Worm (Caenorhabditis elegans) whole organism, mixed stage, embryonic: Measurements from ENCODE around the gene lgc-32.

Experiments
- M03D4.4 ChIP-seq: sonication (generic microtip); optimal IDR thresholded peaks from 2 replicates; lab custom pipeline; 2017; ENCODE audit warnings: mild to moderate bottlenecking, missing genetic modification characterization, missing compliant biosample characterization
- bed-3 ChIP-seq: fragments of 200-800 bp; sonication (Bioruptor generic); optimal IDR thresholded peaks from 3 replicates; lab custom pipeline; 2018; ENCODE audit warnings: mild to moderate bottlenecking, missing genetic modification characterization, moderate library complexity, missing compliant biosample characterization
- blmp-1 ChIP-seq: fragments of 150-350 bp; optimal IDR thresholded peaks from 2 replicates; lab custom pipeline; 2014; ENCODE audit warnings: missing biosample characterization, missing genetic modification characterization
- ceh-39 ChIP-seq: fragments of 150-350 bp; optimal IDR thresholded peaks from 2 replicates; lab custom pipeline; 2014; ENCODE audit warnings: missing biosample characterization, missing genetic modification characterization
- ceh-43 ChIP-seq: fragments of 200-800 bp; sonication (Bioruptor generic); optimal IDR thresholded peaks from 2 replicates; lab custom pipeline; 2018; ENCODE audit warnings: mild to moderate bottlenecking, missing genetic modification characterization, moderate library complexity, missing compliant biosample characterization
- ceh-83 ChIP-seq: fragments of 200-800 bp; sonication (Bioruptor generic); optimal IDR thresholded peaks from 2 replicates; lab custom pipeline; 2018; ENCODE audit warnings: mild to moderate bottlenecking, missing genetic modification characterization, missing compliant biosample characterization
- ces-1 ChIP-seq: fragments of 150-350 bp; optimal IDR thresholded peaks from 2 replicates; lab custom pipeline; 2014; ENCODE audit warnings: missing biosample characterization, missing genetic modification reagents, missing genetic modification characterization
- cnd-1 ChIP-seq: fragments of 200-800 bp; sonication (Bioruptor generic); optimal IDR thresholded peaks from 2 replicates; lab custom pipeline; 2018; ENCODE audit warnings: mild to moderate bottlenecking, missing genetic modification characterization, missing compliant biosample characterization
- drap-1 ChIP-seq: fragments of 200-800 bp; sonication (Bioruptor generic); optimal IDR thresholded peaks from 3 replicates; lab custom pipeline; 2018; ENCODE audit warnings: mild to moderate bottlenecking, missing genetic modification characterization, missing compliant biosample characterization
- elt-1 ChIP-seq: sonication (generic microtip); optimal IDR thresholded peaks from 2 replicates; lab custom pipeline; 2017; ENCODE audit warnings: missing genetic modification characterization, mild to moderate bottlenecking, missing compliant biosample characterization, antibody characterized with exemption, moderate library complexity, borderline replicate concordance; ENCODE audit not compliant: insufficient read depth
- elt-3 ChIP-seq: fragments of 150-350 bp; optimal IDR thresholded peaks from 2 replicates; lab custom pipeline; 2014; ENCODE audit warnings: missing biosample characterization, missing genetic modification characterization
- ham-2 ChIP-seq: fragments of 200-800 bp; sonication (Bioruptor generic); optimal IDR thresholded peaks from 2 replicates; lab custom pipeline; 2018; ENCODE audit warnings: mild to moderate bottlenecking, missing genetic modification characterization, missing compliant biosample characterization
- hlh-1 ChIP-seq: fragments of 150-350 bp; optimal IDR thresholded peaks from 2 replicates; lab custom pipeline; 2014; ENCODE audit warnings: missing biosample characterization, missing genetic modification reagents, missing genetic modification characterization
- lin-13 ChIP-seq: fragments of 150-350 bp; optimal IDR thresholded peaks from 2 replicates; lab custom pipeline; 2014; ENCODE audit warnings: missing biosample characterization, missing genetic modification characterization
- lin-32 ChIP-seq: fragments of 200-800 bp; sonication (Bioruptor generic); optimal IDR thresholded peaks from 2 replicates; lab custom pipeline; 2018; ENCODE audit warnings: mild to moderate bottlenecking, missing genetic modification characterization, missing compliant biosample characterization
- lsy-2 ChIP-seq: fragments of 150-350 bp; optimal IDR thresholded peaks from 2 replicates; lab custom pipeline; 2014; ENCODE audit warnings: missing biosample characterization, missing genetic modification characterization
- mab-5 ChIP-seq: fragments of 150-350 bp; optimal IDR thresholded peaks from 2 replicates; lab custom pipeline; 2014; ENCODE audit warnings: missing biosample characterization, missing genetic modification characterization
- mep-1 ChIP-seq: fragments of 150-350 bp; optimal IDR thresholded peaks from 2 replicates; lab custom pipeline; 2017; ENCODE audit warnings: missing biosample characterization, missing genetic modification reagents, missing genetic modification characterization, inconsistent platforms
- mls-2 ChIP-seq: sonication (generic microtip); optimal IDR thresholded peaks from 2 replicates; lab custom pipeline; 2016; ENCODE audit warnings: mild to moderate bottlenecking, missing genetic modification characterization, moderate library complexity, missing compliant biosample characterization
- nhr-12 ChIP-seq: fragments of 150-350 bp; optimal IDR thresholded peaks from 2 replicates; lab custom pipeline; 2014; ENCODE audit warnings: missing biosample characterization, missing genetic modification characterization
- nhr-237 ChIP-seq: fragments of 150-350 bp; optimal IDR thresholded peaks from 2 replicates; lab custom pipeline; 2014; ENCODE audit warnings: missing biosample characterization, missing genetic modification characterization
- nhr-28 ChIP-seq: fragments of 150-350 bp; optimal IDR thresholded peaks from 2 replicates; lab custom pipeline; 2014; ENCODE audit warnings: missing biosample characterization, missing genetic modification characterization
- nhr-76 ChIP-seq: sonication (generic microtip); optimal IDR thresholded peaks from 2 replicates; lab custom pipeline; 2017; ENCODE audit warnings: missing biosample characterization, missing genetic modification characterization
- pha-4 ChIP-seq: fragments of 150-350 bp; optimal IDR thresholded peaks from 2 replicates; lab custom pipeline; 2018; ENCODE audit warnings: missing biosample characterization, missing genetic modification reagents, missing genetic modification characterization
- sem-2 ChIP-seq: fragments of 200-800 bp; sonication (Bioruptor generic); optimal IDR thresholded peaks from 2 replicates; lab custom pipeline; 2018; ENCODE audit warnings: mild to moderate bottlenecking, missing genetic modification characterization, missing compliant biosample characterization
- snpc-4 ChIP-seq: fragments of 150-350 bp; optimal IDR thresholded peaks from 2 replicates; lab custom pipeline; 2014; ENCODE audit warnings: missing biosample characterization, missing genetic modification characterization
- sptf-1 ChIP-seq: sonication (generic microtip); optimal IDR thresholded peaks from 2 replicates; lab custom pipeline; 2017; ENCODE audit warnings: mild to moderate bottlenecking, missing genetic modification characterization, moderate library complexity, missing compliant biosample characterization
- tbx-8 ChIP-seq: fragments of 200-800 bp; sonication (Bioruptor generic); optimal IDR thresholded peaks from 2 replicates; lab custom pipeline; 2018; ENCODE audit warnings: mild to moderate bottlenecking, missing genetic modification characterization, moderate library complexity, missing compliant biosample characterization
- unc-120 ChIP-seq: sonication (generic microtip); optimal IDR thresholded peaks from 2 replicates; lab custom pipeline; 2017; ENCODE audit warnings: missing genetic modification characterization, missing compliant biosample characterization; ENCODE audit not compliant: poor library complexity, severe bottlenecking
- unc-39 ChIP-seq: fragments of 150-350 bp; optimal IDR thresholded peaks from 2 replicates; lab custom pipeline; 2014; ENCODE audit warnings: missing biosample characterization, missing genetic modification characterization
- unc-62 ChIP-seq: fragments of 150-350 bp; optimal IDR thresholded peaks from 2 replicates; lab custom pipeline; 2014; ENCODE audit warnings: missing biosample characterization, missing genetic modification reagents, missing genetic modification characterization
- zip-8 ChIP-seq: fragments of 150-350 bp; optimal IDR thresholded peaks from 2 replicates; lab custom pipeline; 2014; ENCODE audit warnings: missing biosample characterization, missing genetic modification characterization
- ztf-11 ChIP-seq: fragments of 150-350 bp; optimal IDR thresholded peaks from 2 replicates; lab custom pipeline; 2014; ENCODE audit warnings: missing biosample characterization, missing genetic modification characterization

lgc-32 gene

ce11 chrX:645589-645988 is 26.3 kb upstream of the lgc-32 start:
- TF ChIP-seq bed-3 = no peak
- TF ChIP-seq M03D4.4 (tag; lab: Kevin White, UChicago) = no peak
- no peak for TF ChIP-seq lin-32
- TF ChIP-seq snpc-4 = no peak
- no peak for TF ChIP-seq elt-1
- no peak for TF ChIP-seq unc-39 (tag; lab: Kevin White, UChicago)
- TF ChIP-seq ces-1 (GFP tag; lab: Kevin White, UChicago) = no peak
- TF ChIP-seq drap-1 (GFP tag; lab: Kevin White, UChicago) = no peak
- TF ChIP-seq mep-1 (tag; lab: Kevin White, UChicago) = no peak

- TF ChIP-seq elt-1 (no peak), elt-3 (no peak), ztf-11 (tag; lab: Kevin White, UChicago) (no peak), mep-1 (tag; lab: Kevin White, UChicago) (no peak), pha-4 (tag; lab: Kevin White, UChicago) (no peak), bed-3 (no peak), nhr-28 (tag; lab: Kevin White, UChicago) (no peak), ceh-83 (GFP tag; lab: Kevin White, UChicago) (no peak), ceh-43 (GFP tag; lab: Kevin White, UChicago) (no peak), lin-13 (tag; lab: Kevin White, UChicago) (no peak), ces-1 (GFP tag; lab: Kevin White, UChicago) (no peak), unc-120 (tag; lab: Kevin White, UChicago) (no peak), lin-32 (no peak), tbx-8 (GFP tag; lab: Kevin White, UChicago) (no peak), mls-2 (tag; lab: Kevin White, UChicago) (no peak), cnd-1 (no peak), blmp-1 (tag; lab: Kevin White, UChicago) (no peak), hlh-1 (tag; lab: Kevin White, UChicago) (no peak), ceh-39 (tag; lab: Kevin White, UChicago) (no peak)
These were observed 25.4 kb upstream of the lgc-32 start for ce11 chrX:646493-646892.

- TF ChIP-seq mep-1 (tag; lab: Kevin White, UChicago) (no peak), ztf-11 (tag; lab: Kevin White, UChicago) (no peak), unc-39 (tag; lab: Kevin White, UChicago) (no peak), hlh-1 (tag; lab: Kevin White, UChicago) (no peak), sem-2 (no peak), nhr-76 (tag; lab: Kevin White, UChicago) (no peak), nhr-12 (no peak), tbx-8 (GFP tag; lab: Kevin White, UChicago) (no peak)
These were observed 20.3 kb upstream of the lgc-32 start for ce11 chrX:651616-652015.

ce11 chrX:654804-655203 is 17.1 kb upstream of the lgc-32 start, which contains the start of gene ifc-2:
ifc-2 (minus strand) TSS chrX:654904.
- TF ChIP-seq zip-8 (no peak), nhr-76 (tag; lab: Kevin White, UChicago) (no peak), pha-4 (tag; lab: Kevin White, UChicago) (no peak), blmp-1 (tag; lab: Kevin White, UChicago) (no peak), ham-2 (GFP tag; lab: Kevin White, UChicago) (no peak), sem-2 (no peak), drap-1 (GFP tag; lab: Kevin White, UChicago) (no peak), sptf-1 (tag; lab: Kevin White, UChicago) (no peak), nhr-28 (tag; lab: Kevin White, UChicago) (no peak), bed-3 (no peak)

- TF ChIP-seq lsy-2 (tag; lab: Kevin White, UChicago) (no peak), nhr-237 (tag; lab: Kevin White, UChicago) (no peak), unc-62 (GFP tag; lab: Kevin White, UChicago) (no peak), mab-5 (no peak), mls-2 (tag; lab: Kevin White, UChicago) (no peak), ceh-83 (GFP tag; lab: Kevin White, UChicago) (no peak)
These were observed 16.0 kb upstream of the lgc-32 start, which contains the start of gene lpr-7 for ce11 chrX:655884-656283. lpr-7 (plus strand) TSS chrX:656184.
